Fruit fly (Drosophila melanogaster) whole organism, adult: ENCODE measurements around the gene MESR3.

ENCODE experiments used
- CG11617 ChIP-seq: fragments of 200-800 bp; sonication (Bioruptor generic); optimal IDR thresholded peaks from 2 replicates; lab custom pipeline; 2017; ENCODE audit warnings: mild to moderate bottlenecking, missing biosample characterization, missing genetic modification reagents, missing genetic modification characterization
- CG12768 ChIP-seq: fragments of 200-800 bp; sonication (Bioruptor generic); optimal IDR thresholded peaks from 2 replicates; lab custom pipeline; 2017; ENCODE audit warnings: missing biosample characterization, missing genetic modification characterization, mild to moderate bottlenecking, moderate library complexity, missing genetic modification reagents
- CG14711 ChIP-seq: fragments of 200-800 bp; sonication (Bioruptor generic); optimal IDR thresholded peaks from 2 replicates; lab custom pipeline; 2018; ENCODE audit warnings: missing biosample characterization, mild to moderate bottlenecking, missing genetic modification characterization, moderate library complexity
- CG1620 ChIP-seq: fragments of 200-800 bp; sonication (Bioruptor generic); optimal IDR thresholded peaks from 2 replicates; lab custom pipeline; 2016; ENCODE audit warnings: missing biosample characterization, missing genetic modification characterization
- CG33017 ChIP-seq: fragments of 200-800 bp; sonication (Bioruptor generic); optimal IDR thresholded peaks from 2 replicates; lab custom pipeline; 2018; ENCODE audit warnings: missing biosample characterization, mild to moderate bottlenecking, missing genetic modification characterization, moderate library complexity
- CG5204 ChIP-seq: fragments of 200-800 bp; sonication (Bioruptor generic); optimal IDR thresholded peaks from 2 replicates; lab custom pipeline; 2016; ENCODE audit warnings: missing biosample characterization, missing genetic modification characterization
- CG7045 ChIP-seq: fragments of 200-800 bp; sonication (Bioruptor generic); optimal IDR thresholded peaks from 2 replicates; lab custom pipeline; 2017; ENCODE audit warnings: missing biosample characterization, mild to moderate bottlenecking, missing genetic modification characterization
- CG7101 ChIP-seq: fragments of 200-800 bp; sonication (Bioruptor generic); optimal IDR thresholded peaks from 2 replicates; lab custom pipeline; 2018; ENCODE audit warnings: missing biosample characterization, mild to moderate bottlenecking, missing genetic modification characterization, moderate library complexity
- Clk ChIP-seq: fragments of 200-800 bp; sonication (Bioruptor generic); optimal IDR thresholded peaks from 2 replicates; lab custom pipeline; 2017; ENCODE audit warnings: missing biosample characterization, missing genetic modification characterization
- Crg-1 ChIP-seq: fragments of 200-800 bp; sonication (Bioruptor generic); optimal IDR thresholded peaks from 2 replicates; lab custom pipeline; 2016; ENCODE audit warnings: missing biosample characterization, missing genetic modification characterization
- Hr96 ChIP-seq: fragments of 200-800 bp; sonication (Bioruptor generic); optimal IDR thresholded peaks from 2 replicates; lab custom pipeline; 2016; ENCODE audit warnings: missing biosample characterization, missing genetic modification characterization
- Mnt ChIP-seq: fragments of 200-800 bp; sonication (Bioruptor generic); optimal IDR thresholded peaks from 2 replicates; lab custom pipeline; 2016; ENCODE audit warnings: missing biosample characterization, mild to moderate bottlenecking, missing genetic modification characterization
- bab1 ChIP-seq: fragments of 200-800 bp; sonication (Bioruptor generic); optimal IDR thresholded peaks from 3 replicates; lab custom pipeline; 2019; ENCODE audit warnings: missing biosample characterization, mild to moderate bottlenecking, missing genetic modification characterization, moderate library complexity
- cic ChIP-seq: fragments of 200-800 bp; sonication (Bioruptor generic); optimal IDR thresholded peaks from 2 replicates; lab custom pipeline; 2017; ENCODE audit warnings: missing biosample characterization, mild to moderate bottlenecking, missing genetic modification characterization, moderate library complexity
- cnc ChIP-seq, 2 experiments: fragments of >200 bp; optimal IDR thresholded peaks; 2 replicates each; lab custom pipeline; 2017
- kay ChIP-seq: fragments of 200-800 bp; sonication (Bioruptor generic); peaks from one replicate; lab custom pipeline; 2016; ENCODE audit warnings: missing biosample characterization, missing genetic modification characterization, borderline replicate concordance
- ovo ChIP-seq: fragments of 200-800 bp; sonication (Bioruptor generic); optimal IDR thresholded peaks from 2 replicates; lab custom pipeline; 2016; ENCODE audit warnings: missing biosample characterization, missing genetic modification characterization
- pad ChIP-seq: fragments of 200-800 bp; sonication (Bioruptor generic); optimal IDR thresholded peaks from 3 replicates; lab custom pipeline; 2017; ENCODE audit warnings: missing biosample characterization, missing genetic modification characterization, mild to moderate bottlenecking, moderate library complexity, missing genetic modification reagents
- tj ChIP-seq: fragments of 200-800 bp; sonication (Bioruptor generic); optimal IDR thresholded peaks from 3 replicates; lab custom pipeline; 2017; ENCODE audit warnings: missing biosample characterization, mild to moderate bottlenecking, missing genetic modification characterization, moderate library complexity
- toe ChIP-seq: fragments of 200-800 bp; sonication (Bioruptor generic); optimal IDR thresholded peaks from 2 replicates; lab custom pipeline; 2016; ENCODE audit warnings: missing biosample characterization, missing genetic modification characterization

The MESR3 gene

dm6 chr2L:18693877-18694723 lies 77.0 kb downstream of the MESR3 start:
- TF ChIP-seq Hr96 (GFP tag; lab: Kevin White, UChicago) (peak; percentile 7), Crg-1 (GFP tag; lab: Kevin White, UChicago) (peak; percentile 22), CG5204 (no peak), ovo (GFP tag; lab: Kevin White, UChicago) (no peak), Clk (GFP tag; lab: Kevin White, UChicago) (peak; percentile 6), cnc (optimal IDR thresholded peaks at IDR 0.05; lab: Kevin White, UChicago) (no peak), CG14711 (tag; lab: Kevin White, UChicago) (no peak), tj (GFP tag; lab: Kevin White, UChicago) (peak; percentile 10), Mnt (GFP tag; lab: Kevin White, UChicago) (peak; percentile 42), CG7045 (GFP tag; lab: Kevin White, UChicago) (peak; percentile 6), CG12768 (GFP tag; lab: Kevin White, UChicago) (peak; percentile 54), CG1620 (no peak), CG7101 (tag; lab: Kevin White, UChicago) (peak; percentile 43), CG33017 (tag; lab: Kevin White, UChicago) (peak; percentile 0), toe (GFP tag; lab: Kevin White, UChicago) (no peak), CG11617 (GFP tag; lab: Kevin White, UChicago) (peak; percentile 38), bab1 (peak; percentile 91), kay (peak; percentile 98), pad (GFP tag; lab: Kevin White, UChicago) (peak; percentile 0), cic (GFP tag; lab: Kevin White, UChicago) (peak; percentile 28)

- TF ChIP-seq tj (GFP tag; lab: Kevin White, UChicago) (peak; percentile 11), kay (peak; percentile 83), CG14711 (tag; lab: Kevin White, UChicago) (peak; percentile 30), Crg-1 (GFP tag; lab: Kevin White, UChicago) (no peak), pad (GFP tag; lab: Kevin White, UChicago) (no peak)
Measured at dm6 chr2L:18694724-18695105, 77.7 kb downstream of the MESR3 start.

- TF ChIP-seq bab1 (peak; percentile 87), cic (GFP tag; lab: Kevin White, UChicago) (peak; percentile 64), tj (GFP tag; lab: Kevin White, UChicago) (peak; percentile 55), Hr96 (GFP tag; lab: Kevin White, UChicago) (peak; percentile 84), CG7045 (GFP tag; lab: Kevin White, UChicago) (peak; percentile 69), CG7101 (tag; lab: Kevin White, UChicago) (peak; percentile 89), CG33017 (tag; lab: Kevin White, UChicago) (peak; percentile 79), CG14711 (tag; lab: Kevin White, UChicago) (peak; percentile 83), CG1620 (peak; percentile 87), kay (no peak), CG12768 (GFP tag; lab: Kevin White, UChicago) (peak; percentile 87), pad (GFP tag; lab: Kevin White, UChicago) (peak; percentile 69), toe (GFP tag; lab: Kevin White, UChicago) (no peak), cnc (optimal IDR thresholded peaks at IDR 0.05; lab: Kevin White, UChicago) (no peak), Crg-1 (GFP tag; lab: Kevin White, UChicago) (peak; percentile 88), CG11617 (GFP tag; lab: Kevin White, UChicago) (peak; percentile 87), ovo (GFP tag; lab: Kevin White, UChicago) (peak; percentile 54), CG5204 (no peak), Clk (GFP tag; lab: Kevin White, UChicago) (peak; percentile 65), Mnt (GFP tag; lab: Kevin White, UChicago) (peak; percentile 85)
Measured at dm6 chr2L:18695404-18695804, 78.3 kb downstream of the MESR3 start, which contains the start of the genes CG10383 and CG10338. CG10383 (minus strand) TSS chr2L:18695602. CG10338 (plus strand) TSS chr2L:18695664.

dm6 chr2L:18698559-18699130 lies 81.6 kb downstream of the MESR3 start, which contains the start of gene CG10341:
CG10341 (plus strand) TSS chr2L:18698714.
- TF ChIP-seq ovo (GFP tag; lab: Kevin White, UChicago) (no peak), toe (GFP tag; lab: Kevin White, UChicago) (no peak), Mnt (GFP tag; lab: Kevin White, UChicago) (peak; percentile 99), pad (GFP tag; lab: Kevin White, UChicago) (no peak), CG12768 (GFP tag; lab: Kevin White, UChicago) (no peak), kay (no peak), Hr96 (GFP tag; lab: Kevin White, UChicago) (no peak), CG33017 (tag; lab: Kevin White, UChicago) (no peak), CG1620 (no peak), cnc (optimal IDR thresholded peaks at IDR 0.05; lab: Kevin White, UChicago) (no peak), bab1 (peak; percentile 38), Crg-1 (GFP tag; lab: Kevin White, UChicago) (no peak), CG14711 (tag; lab: Kevin White, UChicago) (no peak), CG11617 (GFP tag; lab: Kevin White, UChicago) (peak; percentile 39), tj (GFP tag; lab: Kevin White, UChicago) (no peak), cic (GFP tag; lab: Kevin White, UChicago) (no peak), CG7045 (GFP tag; lab: Kevin White, UChicago) (no peak)
